Worm (Caenorhabditis elegans): Measurements from ENCODE around the gene F53B1.3.

Gene F53B1.3

ce11 chrX:2071392-2072001 lies 33.9 kb upstream of the F53B1.3 start:
- TF ChIP-seq elt-3 (tag; optimal IDR thresholded peaks at IDR 0.05) (peak in 1 of 6 experiments; percentile 50), nhr-76 (tag; optimal IDR thresholded peaks at IDR 0.05) (no peak), snpc-4 (tag; optimal IDR thresholded peaks at IDR 0.05) (peak; percentile 71), C34B4.2 (tag; optimal IDR thresholded peaks at IDR 0.05) (no peak), Y116A8C.19 (tag; optimal IDR thresholded peaks at IDR 0.05; ENCODE audit: borderline replicate concordance) (no peak), unc-86 (tag; optimal IDR thresholded peaks at IDR 0.05) (peak; percentile 74), pqm-1 (tag; optimal IDR thresholded peaks at IDR 0.05) (no peak), sup-37 (GFP tag; optimal IDR thresholded peaks at IDR 0.05) (peak; percentile 59), mdl-1 (tag; optimal IDR thresholded peaks at IDR 0.05) (peak; percentile 7 to 94), hlh-17 (GFP tag; optimal IDR thresholded peaks at IDR 0.05; ENCODE audit: borderline replicate concordance) (no peak), unc-98 (GFP tag; IDR thresholded peaks at IDR 0.05) (0 out of 2 replicates have a peak, but pooled peaks have one; percentile 13), nhr-12 (tag; optimal IDR thresholded peaks at IDR 0.05) (no peak), unc-30 (tag; optimal IDR thresholded peaks at IDR 0.05) (no peak), snu-23 (GFP tag; optimal IDR thresholded peaks at IDR 0.05) (peak; percentile 89), lin-14 (GFP tag; optimal IDR thresholded peaks at IDR 0.05) (peak; percentile 96), lsy-2 (tag; optimal IDR thresholded peaks at IDR 0.05) (no peak), zag-1 (tag; optimal IDR thresholded peaks at IDR 0.05) (no peak), lir-3 (tag; optimal IDR thresholded peaks at IDR 0.05; ENCODE audit: poor library complexity) (no peak), tlp-1 (tag; optimal IDR thresholded peaks at IDR 0.05) (no peak), unc-62 (GFP tag; optimal IDR thresholded peaks at IDR 0.05) (no peak), xbp-1 (tag; optimal IDR thresholded peaks at IDR 0.05) (peak; percentile 80), lin-39 (tag; optimal IDR thresholded peaks at IDR 0.05) (no peak), ceh-82 (tag; optimal IDR thresholded peaks at IDR 0.05) (peak; percentile 52 to 87 (median 64)), nhr-11 (tag; optimal IDR thresholded peaks at IDR 0.05) (no peak), efl-3 (GFP tag; optimal IDR thresholded peaks at IDR 0.05) (no peak), C16A3.4 (tag; optimal IDR thresholded peaks at IDR 0.05) (peak; percentile 75), tbx-2 (tag; optimal IDR thresholded peaks at IDR 0.05) (peak; percentile 81), isw-1 (GFP tag; IDR thresholded peaks at IDR 0.05) (peak; percentile 67), F16B12.6 (tag; optimal IDR thresholded peaks at IDR 0.05) (peak; percentile 96), egl-27 (tag; optimal IDR thresholded peaks at IDR 0.05) (no peak), irx-1 (tag; optimal IDR thresholded peaks at IDR 0.05) (peak; percentile 70), ama-1 (optimal IDR thresholded peaks at IDR 0.05) (no peak), ztf-4 (tag; optimal IDR thresholded peaks at IDR 0.05) (no peak), dsc-1 (tag; optimal IDR thresholded peaks at IDR 0.05) (peak; percentile 45), mep-1 (tag; optimal IDR thresholded peaks at IDR 0.05) (peak; percentile 91), mef-2 (tag; optimal IDR thresholded peaks at IDR 0.05) (peak; percentile 10), nhr-90 (tag; optimal IDR thresholded peaks at IDR 0.05; ENCODE audit: poor library complexity) (peak; percentile 83), ces-1 (GFP tag; optimal IDR thresholded peaks at IDR 0.05) (no peak), nhr-85 (tag) (peak; percentile 96), efl-1 (optimal IDR thresholded peaks at IDR 0.05) (peak; percentile 58 to 70), efl-1 (GFP tag; optimal IDR thresholded peaks at IDR 0.05 in 1 of 2) (peak; percentile 65 to 93), lin-15B (tag; optimal IDR thresholded peaks at IDR 0.05) (peak; percentile 22), nhr-77 (tag; optimal IDR thresholded peaks at IDR 0.05) (peak; percentile 20), swsn-7 (tag; optimal IDR thresholded peaks at IDR 0.05) (peak; percentile 83), hpl-2 (GFP tag; optimal IDR thresholded peaks at IDR 0.05) (no peak), fkh-4 (tag; optimal IDR thresholded peaks at IDR 0.05; ENCODE audit: borderline replicate concordance) (no peak), ceh-90 (tag; optimal IDR thresholded peaks at IDR 0.05) (no peak), skn-1 (tag; optimal IDR thresholded peaks at IDR 0.05) (peak; percentile 97), nhr-237 (tag; optimal IDR thresholded peaks at IDR 0.05) (no peak), mab-9 (GFP tag; IDR thresholded peaks at IDR 0.05) (0 out of 2 replicates have a peak, but pooled peaks have one; percentile 34), nhr-28 (tag; optimal IDR thresholded peaks at IDR 0.05) (no peak), ceh-63 (GFP tag; optimal IDR thresholded peaks at IDR 0.05) (no peak), lin-13 (GFP tag; optimal IDR thresholded peaks at IDR 0.05) (peak; percentile 82), hlh-4 (tag; optimal IDR thresholded peaks at IDR 0.05) (no peak)

All from whole organism, L1 larva.